Worm (Caenorhabditis elegans) whole organism, late embryonic: ENCODE data around the gene tmem-135.

ENCODE experiments used
- C08G9.2 ChIP-seq: sonication (generic microtip); optimal IDR thresholded peaks from 2 replicates; lab custom pipeline; 2016; ENCODE audit warnings: mild to moderate bottlenecking, missing genetic modification characterization, moderate library complexity, missing compliant biosample characterization
- F13H6.1 ChIP-seq: sonication (generic microtip); optimal IDR thresholded peaks from 2 replicates; lab custom pipeline; 2016; ENCODE audit warnings: missing genetic modification characterization, missing compliant biosample characterization
- K02D7.2 ChIP-seq: sonication (generic microtip); optimal IDR thresholded peaks from 2 replicates; lab custom pipeline; 2017; ENCODE audit warnings: mild to moderate bottlenecking, missing genetic modification characterization, missing compliant biosample characterization
- T23F11.4 ChIP-seq: fragments of 200-800 bp; sonication (Bioruptor generic); optimal IDR thresholded peaks from 2 replicates; lab custom pipeline; 2018; ENCODE audit warnings: mild to moderate bottlenecking, missing genetic modification characterization, missing compliant biosample characterization
- Y22D7AL.16 ChIP-seq: sonication (generic microtip); optimal IDR thresholded peaks from 2 replicates; lab custom pipeline; 2016; ENCODE audit warnings: missing genetic modification characterization, missing compliant biosample characterization
- ahr-1 ChIP-seq: sonication (generic microtip); optimal IDR thresholded peaks from 2 replicates; lab custom pipeline; 2016; ENCODE audit warnings: missing genetic modification characterization, missing compliant biosample characterization
- ama-1 ChIP-seq: fragments of 150-350 bp; optimal IDR thresholded peaks from 2 replicates; lab custom pipeline; 2014
- ceh-19 ChIP-seq: fragments of 200-800 bp; sonication (Bioruptor generic); optimal IDR thresholded peaks from 2 replicates; lab custom pipeline; 2018; ENCODE audit warnings: mild to moderate bottlenecking, missing genetic modification characterization, missing compliant biosample characterization
- ceh-2 ChIP-seq: sonication (generic microtip); optimal IDR thresholded peaks from 2 replicates; lab custom pipeline; 2016; ENCODE audit warnings: missing genotype, missing genetic modification characterization, missing compliant biosample characterization
- ceh-24 ChIP-seq: sonication (generic microtip); optimal IDR thresholded peaks from 2 replicates; lab custom pipeline; 2016; ENCODE audit warnings: mild to moderate bottlenecking, missing genetic modification characterization, missing compliant biosample characterization
- ceh-30 ChIP-seq: fragments of 150-350 bp; optimal IDR thresholded peaks from 2 replicates; lab custom pipeline; 2014; ENCODE audit warnings: missing biosample characterization, missing genetic modification characterization
- ceh-45 ChIP-seq: fragments of 200-800 bp; sonication (Bioruptor generic); IDR thresholded peaks from 2 replicates; pipeline ENCODE4 v1.3.6; 2022; ENCODE audit warnings: missing genetic modification reagents, missing genetic modification characterization, missing compliant biosample characterization
- dmd-4 ChIP-seq: sonication (generic microtip); optimal IDR thresholded peaks from 2 replicates; lab custom pipeline; 2016; ENCODE audit warnings: borderline replicate concordance, missing genetic modification characterization, missing compliant biosample characterization
- dve-1 ChIP-seq: sonication (generic microtip); optimal IDR thresholded peaks from 2 replicates; lab custom pipeline; 2017; ENCODE audit warnings: antibody characterized with exemption, mild to moderate bottlenecking, missing genetic modification characterization, missing compliant biosample characterization
- elt-2 ChIP-seq: sonication (generic microtip); optimal IDR thresholded peaks from 2 replicates; lab custom pipeline; 2016; ENCODE audit warnings: missing genetic modification reagents, missing genetic modification characterization, missing compliant biosample characterization
- elt-4 ChIP-seq: sonication (generic microtip); optimal IDR thresholded peaks from 2 replicates; lab custom pipeline; 2016; ENCODE audit warnings: missing genetic modification characterization, missing compliant biosample characterization
- fkh-6 ChIP-seq: sonication (generic microtip); optimal IDR thresholded peaks from 2 replicates; lab custom pipeline; 2016; ENCODE audit warnings: missing genetic modification characterization, missing compliant biosample characterization
- hlh-13 ChIP-seq: fragments of 200-800 bp; sonication (Bioruptor generic); optimal IDR thresholded peaks from 2 replicates; lab custom pipeline; 2018; ENCODE audit warnings: mild to moderate bottlenecking, missing genetic modification characterization, missing compliant biosample characterization
- hlh-30 ChIP-seq: sonication (generic microtip); optimal IDR thresholded peaks from 2 replicates; lab custom pipeline; 2017; ENCODE audit warnings: antibody characterized with exemption, missing genetic modification characterization, missing compliant biosample characterization; ENCODE audit not compliant: insufficient read depth
- hlh-6 ChIP-seq: sonication (generic microtip); optimal IDR thresholded peaks from 2 replicates; lab custom pipeline; 2016; ENCODE audit warnings: missing genotype, missing genetic modification characterization, missing compliant biosample characterization
- lin-11 ChIP-seq: fragments of 200-800 bp; sonication (Bioruptor generic); optimal IDR thresholded peaks from 2 replicates; lab custom pipeline; 2018; ENCODE audit warnings: mild to moderate bottlenecking, missing genetic modification characterization, missing compliant biosample characterization
- nfya-1 ChIP-seq: sonication (generic microtip); optimal IDR thresholded peaks from 2 replicates; lab custom pipeline; 2017; ENCODE audit warnings: missing genetic modification characterization, mild to moderate bottlenecking, missing compliant biosample characterization, antibody characterized with exemption, moderate library complexity
- nhr-11 ChIP-seq: fragments of 150-350 bp; optimal IDR thresholded peaks from 2 replicates; lab custom pipeline; 2014; ENCODE audit warnings: missing biosample characterization, missing genetic modification characterization
- pat-9 ChIP-seq: fragments of 200-800 bp; sonication (Bioruptor generic); optimal IDR thresholded peaks from 2 replicates; lab custom pipeline; 2018; ENCODE audit warnings: mild to moderate bottlenecking, missing genetic modification characterization, moderate library complexity, missing compliant biosample characterization
- pha-4 ChIP-seq: fragments of 150-350 bp; optimal IDR thresholded peaks from 2 replicates; lab custom pipeline; 2018; ENCODE audit warnings: missing biosample characterization, missing genetic modification reagents, missing genetic modification characterization
- rnt-1 ChIP-seq: sonication (generic microtip); optimal IDR thresholded peaks from 2 replicates; lab custom pipeline; 2016; ENCODE audit warnings: missing genetic modification characterization, missing compliant biosample characterization
- sdc-2 ChIP-seq: sonication (generic microtip); optimal IDR thresholded peaks from 2 replicates; lab custom pipeline; 2016; ENCODE audit warnings: missing genotype, missing genetic modification characterization, missing compliant biosample characterization
- sox-2 ChIP-seq: fragments of 200-800 bp; sonication (Bioruptor generic); IDR thresholded peaks from 2 replicates; pipeline ENCODE4 v1.3.6; 2022; ENCODE audit warnings: missing genetic modification reagents, missing genetic modification characterization, missing compliant biosample characterization
- sox-4 ChIP-seq: sonication (generic microtip); optimal IDR thresholded peaks from 2 replicates; lab custom pipeline; 2017; ENCODE audit warnings: mild to moderate bottlenecking, missing genetic modification characterization, inconsistent platforms, missing compliant biosample characterization
- ttx-3 ChIP-seq: sonication (generic microtip); optimal IDR thresholded peaks from 2 replicates; lab custom pipeline; 2016; ENCODE audit warnings: missing genetic modification reagents, missing genetic modification characterization, missing compliant biosample characterization
- unc-3 ChIP-seq, 2 experiments: fragments of 200-800 bp in 1 of 2; sonication (Bioruptor generic) in 1 of 2; sonication (generic microtip) in 1 of 2; conservative IDR thresholded peaks in 1 of 2; optimal IDR thresholded peaks in 1 of 2; 2 replicates each; pipeline versions ENCODE4 v1.3.6 to Lab custom; 2016 to 2022; ENCODE audit warnings: missing compliant biosample characterization in 2 of 2, missing genetic modification characterization in 2 of 2, missing genetic modification reagents in 1 of 2
- unc-55 ChIP-seq: sonication (generic microtip); optimal IDR thresholded peaks from 2 replicates; lab custom pipeline; 2017; ENCODE audit warnings: missing biosample characterization, missing genetic modification reagents, missing genetic modification characterization
- unc-86 ChIP-seq: sonication (generic microtip); optimal IDR thresholded peaks from 2 replicates; lab custom pipeline; 2016; ENCODE audit warnings: missing genetic modification characterization, missing compliant biosample characterization
- ztf-16 ChIP-seq: sonication (generic microtip); optimal IDR thresholded peaks from 2 replicates; lab custom pipeline; 2017; ENCODE audit warnings: missing genetic modification characterization, missing compliant biosample characterization

Gene tmem-135

DNA sequence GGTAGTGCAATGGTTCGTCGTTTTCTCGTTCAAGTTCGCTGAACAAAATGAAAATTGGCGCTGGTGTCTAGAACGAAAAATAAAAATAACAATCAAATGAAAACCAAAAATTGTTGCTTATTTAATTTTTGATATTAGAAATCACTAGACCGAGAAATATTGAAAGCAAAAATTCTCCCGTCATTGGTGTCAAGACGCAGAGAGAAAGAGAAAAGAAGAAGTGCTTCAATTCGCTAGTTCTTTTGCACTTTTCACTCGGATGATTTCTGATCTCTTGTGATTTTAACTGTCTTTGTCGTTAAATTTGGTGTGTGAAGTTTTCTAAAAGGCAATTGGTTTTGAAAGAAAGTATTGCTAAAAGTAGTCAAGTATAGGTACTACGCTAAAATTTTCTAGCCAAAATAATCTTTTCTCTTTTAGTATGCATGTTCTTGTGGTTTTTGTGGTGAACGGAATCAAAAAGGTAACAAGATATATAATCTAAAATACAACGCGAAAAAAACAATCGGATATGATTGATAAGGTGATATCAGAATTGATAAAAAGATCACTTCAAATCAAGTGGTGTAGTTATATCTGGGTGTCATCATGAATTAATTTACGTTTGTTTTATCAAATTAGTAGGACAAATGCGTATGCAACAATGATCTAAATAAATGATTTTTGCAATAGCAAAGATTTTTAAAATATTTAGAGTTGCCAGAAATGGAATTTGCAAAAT lies 10.4 kb upstream of the tmem-135 start:
- no peak for TF ChIP-seq lin-11 (tag; lab: Kevin White, UChicago)
- no peak for TF ChIP-seq nhr-11 (tag; lab: Kevin White, UChicago)
- TF ChIP-seq sox-2 (GFP tag; lab: Robert Waterston, UW): no peak
- TF ChIP-seq hlh-30 (tag; lab: Kevin White, UChicago): no peak
- no peak for TF ChIP-seq rnt-1 (tag; lab: Kevin White, UChicago)
- TF ChIP-seq pat-9 (tag; lab: Kevin White, UChicago): no peak
- TF ChIP-seq C08G9.2: no peak

DNA sequence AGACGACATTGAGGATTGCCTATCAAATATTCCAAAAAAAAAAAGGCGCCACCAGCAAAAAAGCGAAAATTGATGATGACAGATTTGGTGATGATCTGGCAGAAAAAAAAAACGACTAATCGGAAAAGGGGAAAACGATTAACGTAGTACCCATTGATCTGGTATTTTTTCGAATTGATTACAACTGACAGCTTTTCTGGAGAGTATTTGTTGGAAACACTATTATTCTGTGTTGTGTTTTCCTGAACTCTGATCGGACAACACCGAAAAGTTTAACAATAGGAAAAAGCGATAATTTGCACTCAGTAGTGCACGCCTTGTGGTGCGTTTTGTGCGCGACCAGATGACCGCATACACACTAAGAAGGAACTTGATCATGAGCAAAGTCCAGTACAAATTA lies 8.9 kb upstream of the tmem-135 start:
- TF ChIP-seq Y22D7AL.16 (tag; lab: Kevin White, UChicago) (no peak), elt-4 (no peak), hlh-13 (GFP tag; lab: Kevin White, UChicago) (no peak), unc-86 (tag; lab: Kevin White, UChicago) (no peak), elt-2 (no peak), ttx-3 (no peak), unc-3 (GFP tag; conservative IDR thresholded peaks at IDR 0.05; lab: Robert Waterston, UW) (no peak), unc-3 (tag; optimal IDR thresholded peaks at IDR 0.05; lab: Kevin White, UChicago) (no peak), sox-2 (GFP tag; lab: Robert Waterston, UW) (no peak), nfya-1 (tag; lab: Kevin White, UChicago) (no peak), ahr-1 (no peak), lin-11 (tag; lab: Kevin White, UChicago) (no peak), nhr-11 (tag; lab: Kevin White, UChicago) (no peak), F13H6.1 (tag; lab: Kevin White, UChicago) (no peak)
- TF ChIP-seq, all 69 proteins: peak for 0

DNA sequence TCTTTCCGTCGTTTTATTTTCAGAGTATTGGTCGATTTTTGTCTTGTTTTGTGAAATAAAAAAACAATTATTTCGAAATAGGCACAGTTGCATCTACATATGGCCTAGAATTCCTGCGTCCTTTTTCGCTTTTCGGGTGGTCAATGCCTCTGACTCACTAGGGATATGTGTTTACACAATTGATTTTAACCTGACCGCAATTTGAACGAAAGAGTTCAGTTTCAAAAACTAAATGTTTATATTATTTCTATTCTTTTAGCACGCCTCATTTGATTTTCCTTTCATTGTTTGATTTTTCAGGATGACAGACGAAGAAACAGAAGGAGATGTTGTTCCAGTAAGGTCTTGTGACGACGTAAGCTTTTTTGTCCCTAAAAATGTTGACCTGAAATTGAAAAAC lies 5.7 kb upstream of the tmem-135 start, which contains the start of gene mfsd-12:
Gene mfsd-12, plus strand, starts transcription at position 301 of the 400 bp plus-strand sequence.
- no peak for TF ChIP-seq ceh-45 (GFP tag; lab: Robert Waterston, UW)
- no peak for TF ChIP-seq K02D7.2 (tag; lab: Kevin White, UChicago)
- TF ChIP-seq unc-3 (GFP tag; conservative IDR thresholded peaks at IDR 0.05; lab: Robert Waterston, UW): no peak
- TF ChIP-seq unc-3 (tag; optimal IDR thresholded peaks at IDR 0.05; lab: Kevin White, UChicago): no peak
- no peak for TF ChIP-seq unc-55 (GFP tag; lab: Kevin White, UChicago)
- TF ChIP-seq nhr-11 (tag; lab: Kevin White, UChicago): no peak
- TF ChIP-seq ceh-30 (tag; lab: Kevin White, UChicago): no peak
- TF ChIP-seq lin-11 (tag; lab: Kevin White, UChicago): no peak
- no peak for TF ChIP-seq hlh-13 (GFP tag; lab: Kevin White, UChicago)

DNA sequence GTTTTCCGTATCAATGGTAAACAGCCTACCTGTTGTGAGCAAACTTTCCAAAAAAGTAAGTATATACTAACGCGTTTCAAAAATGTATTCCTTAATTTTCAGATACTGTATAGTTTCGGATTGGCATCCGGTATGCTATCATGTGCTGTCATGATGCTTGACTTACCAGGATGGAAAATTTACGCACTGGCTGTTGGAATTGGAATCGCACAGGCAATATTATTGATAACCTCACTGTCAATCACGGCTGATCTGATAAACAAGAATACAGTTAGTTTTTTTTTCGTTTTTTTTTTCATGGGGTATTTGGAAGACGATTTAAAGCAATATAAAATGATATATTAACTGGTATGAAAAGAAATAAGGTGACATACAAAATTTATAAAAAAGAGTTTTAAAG lies 1.7 kb upstream of the tmem-135 start:
- no peak for TF ChIP-seq ama-1 (lab: Kevin White, UChicago)
- no peak for TF ChIP-seq Y22D7AL.16 (tag; lab: Kevin White, UChicago)
- TF ChIP-seq pha-4: no peak
- no peak for TF ChIP-seq lin-11 (tag; lab: Kevin White, UChicago)
- TF ChIP-seq ztf-16 (tag; lab: Kevin White, UChicago): no peak
- no peak for TF ChIP-seq hlh-6
- no peak for TF ChIP-seq ahr-1
- no peak for TF ChIP-seq dve-1 (tag; lab: Kevin White, UChicago)
- TF ChIP-seq ceh-24 (tag; lab: Kevin White, UChicago): no peak
- TF ChIP-seq ttx-3: no peak
- TF ChIP-seq fkh-6: no peak
- TF ChIP-seq ceh-2 (tag; lab: Kevin White, UChicago): no peak
- TF ChIP-seq T23F11.4 (GFP tag; lab: Kevin White, UChicago): no peak
- TF ChIP-seq ceh-19 (GFP tag; lab: Kevin White, UChicago): no peak
- TF ChIP-seq sdc-2 (tag; lab: Kevin White, UChicago): no peak
- no peak for TF ChIP-seq unc-55 (GFP tag; lab: Kevin White, UChicago)
- no peak for TF ChIP-seq sox-4 (tag; lab: Kevin White, UChicago)
- TF ChIP-seq dmd-4 (tag; lab: Kevin White, UChicago): no peak
